Worm (Caenorhabditis elegans) whole organism, L4 larva: ENCODE data around the gene pho-9.

Source experiments
- D1046.2 ChIP-seq: fragments of 200-800 bp; sonication (Bioruptor generic); IDR thresholded peaks from 2 replicates; pipeline ENCODE4 v1.3.6; 2022; ENCODE audit warnings: missing genetic modification characterization, missing compliant biosample characterization
- F37D6.2 ChIP-seq: sonication (generic microtip); optimal IDR thresholded peaks from 2 replicates; lab custom pipeline; 2016; ENCODE audit warnings: mild to moderate bottlenecking, missing genetic modification characterization, missing compliant biosample characterization
- F49E8.2 ChIP-seq: sonication (generic microtip); optimal IDR thresholded peaks from 2 replicates; lab custom pipeline; 2016; ENCODE audit warnings: missing compliant biosample characterization, mild to moderate bottlenecking, missing genetic modification characterization, borderline replicate concordance
- T20F7.1 ChIP-seq: fragments of 200-800 bp; sonication (Bioruptor generic); optimal IDR thresholded peaks from 2 replicates; lab custom pipeline; 2018; ENCODE audit warnings: mild to moderate bottlenecking, missing genetic modification characterization, missing compliant biosample characterization
- Y105C5A.15 ChIP-seq: fragments of 200-800 bp; sonication (Bioruptor generic); IDR thresholded peaks from 2 replicates; pipeline ENCODE4 v1.3.6; 2022; ENCODE audit warnings: missing genetic modification characterization, missing compliant biosample characterization
- ZK337.2 ChIP-seq: fragments of 200-800 bp; sonication (Bioruptor generic); IDR thresholded peaks from 2 replicates; pipeline ENCODE4 v1.3.6; 2022; ENCODE audit warnings: missing genetic modification reagents, missing genetic modification characterization, missing compliant biosample characterization
- ama-1 ChIP-seq: fragments of 150-350 bp; optimal IDR thresholded peaks from 2 replicates; lab custom pipeline; 2014; ENCODE audit warnings: inconsistent platforms, mixed read lengths
- arid-1 ChIP-seq: fragments of 200-800 bp; sonication (Bioruptor generic); conservative IDR thresholded peaks from 2 replicates; pipeline ENCODE4 v1.3.6; 2022; ENCODE audit warnings: missing genetic modification reagents, missing genetic modification characterization, missing compliant biosample characterization
- ceh-28 ChIP-seq: fragments of 150-350 bp; optimal IDR thresholded peaks from 2 replicates; lab custom pipeline; 2014; ENCODE audit warnings: missing biosample characterization, missing genetic modification reagents, missing genetic modification characterization
- ceh-32 ChIP-seq: sonication (generic microtip); optimal IDR thresholded peaks from 2 replicates; lab custom pipeline; 2016; ENCODE audit warnings: mild to moderate bottlenecking, missing genetic modification characterization, missing compliant biosample characterization; ENCODE audit not compliant: poor library complexity
- cey-2 ChIP-seq: sonication (generic microtip); optimal IDR thresholded peaks from 3 replicates; lab custom pipeline; 2017; ENCODE audit warnings: missing genetic modification characterization, mild to moderate bottlenecking, missing compliant biosample characterization, antibody characterized with exemption, borderline replicate concordance; ENCODE audit not compliant: insufficient read depth
- dmd-6 ChIP-seq: fragments of 200-800 bp; sonication (Bioruptor generic); IDR thresholded peaks from 2 replicates; pipeline ENCODE4 v1.3.6; 2022; ENCODE audit warnings: missing genetic modification reagents, missing genetic modification characterization, missing compliant biosample characterization
- dmd-8 ChIP-seq: fragments of 200-800 bp; sonication (Bioruptor generic); IDR thresholded peaks from 2 replicates; pipeline ENCODE4 v1.3.6; 2022; ENCODE audit warnings: missing genetic modification characterization, missing compliant biosample characterization
- dpl-1 ChIP-seq: fragments of 150-350 bp; optimal IDR thresholded peaks from 2 replicates; lab custom pipeline; 2014; ENCODE audit warnings: missing biosample characterization, missing genetic modification reagents, missing genetic modification characterization
- dve-1 ChIP-seq: sonication (generic microtip); optimal IDR thresholded peaks from 2 replicates; lab custom pipeline; 2017; ENCODE audit warnings: antibody characterized with exemption, mild to moderate bottlenecking, missing genetic modification characterization, missing compliant biosample characterization; ENCODE audit not compliant: insufficient read depth
- fkh-10 ChIP-seq: fragments of 150-350 bp; optimal IDR thresholded peaks from 2 replicates; lab custom pipeline; 2014; ENCODE audit warnings: missing biosample characterization, missing genetic modification reagents, missing genetic modification characterization
- gei-8 ChIP-seq: fragments of 200-800 bp; sonication (Bioruptor generic); optimal IDR thresholded peaks from 2 replicates; lab custom pipeline; 2018; ENCODE audit warnings: mild to moderate bottlenecking, missing genetic modification characterization, missing compliant biosample characterization
- hif-1 ChIP-seq, 2 experiments: sonication (generic microtip); optimal IDR thresholded peaks; 2 replicates each; lab custom pipeline; 2016 to 2017; ENCODE audit warnings: missing compliant biosample characterization in 2 of 2, missing genetic modification characterization in 2 of 2, missing genetic modification reagents in 2 of 2, missing genotype in 2 of 2, mild to moderate bottlenecking in 1 of 2
- hlh-11 ChIP-seq: fragments of 200-800 bp; sonication (Bioruptor generic); optimal IDR thresholded peaks from 2 replicates; lab custom pipeline; 2018; ENCODE audit warnings: mild to moderate bottlenecking, missing genetic modification characterization, missing compliant biosample characterization
- hlh-30 ChIP-seq: sonication (generic microtip); optimal IDR thresholded peaks from 2 replicates; lab custom pipeline; 2017; ENCODE audit warnings: antibody characterized with exemption, mild to moderate bottlenecking, missing genetic modification characterization, missing compliant biosample characterization; ENCODE audit not compliant: insufficient read depth
- lin-15B ChIP-seq: fragments of 150-350 bp; sonication (generic microtip); optimal IDR thresholded peaks from 3 replicates; lab custom pipeline; 2014; ENCODE audit warnings: missing biosample characterization, missing genetic modification characterization
- lin-29 ChIP-seq: fragments of 200-800 bp; sonication (Bioruptor generic); IDR thresholded peaks from 2 replicates; pipeline ENCODE4 v1.3.6; 2022; ENCODE audit warnings: missing genetic modification reagents, missing genetic modification characterization, missing compliant biosample characterization
- lin-39 ChIP-seq: fragments of 150-350 bp; optimal IDR thresholded peaks from 2 replicates; lab custom pipeline; 2014; ENCODE audit warnings: missing biosample characterization, missing genetic modification reagents, missing genetic modification characterization
- lsy-2 ChIP-seq, 2 experiments: fragments of 150-350 bp in 1 of 2; sonication (generic microtip) in 1 of 2; optimal IDR thresholded peaks; 2 replicates each; lab custom pipeline; 2014 to 2017; ENCODE audit warnings: missing biosample characterization in 2 of 2, missing genetic modification characterization in 2 of 2
- madf-5 ChIP-seq, 2 experiments: fragments of 200-800 bp; sonication (Bioruptor generic); IDR thresholded peaks; 2 replicates each; pipeline ENCODE4 v1.3.6; 2022; ENCODE audit warnings: missing compliant biosample characterization in 2 of 2, missing genetic modification characterization in 2 of 2
- madf-9 ChIP-seq: fragments of 200-800 bp; sonication (Bioruptor generic); conservative IDR thresholded peaks from 2 replicates; pipeline ENCODE4 v1.3.6; 2022; ENCODE audit warnings: missing genetic modification reagents, missing genetic modification characterization, missing compliant biosample characterization
- mep-1 ChIP-seq: fragments of 150-350 bp; sonication (generic microtip); optimal IDR thresholded peaks from 3 replicates; lab custom pipeline; 2014; ENCODE audit warnings: missing biosample characterization, missing genetic modification characterization
- mes-2 ChIP-seq: sonication (generic microtip); optimal IDR thresholded peaks from 2 replicates; lab custom pipeline; 2016; ENCODE audit warnings: missing genotype, mild to moderate bottlenecking, missing genetic modification characterization, missing compliant biosample characterization; ENCODE audit not compliant: poor library complexity, severe bottlenecking
- nhr-10 ChIP-seq: fragments of 150-350 bp; optimal IDR thresholded peaks from 2 replicates; lab custom pipeline; 2014; ENCODE audit warnings: missing biosample characterization, missing genetic modification characterization
- nhr-102 ChIP-seq: sonication (generic microtip); optimal IDR thresholded peaks from 2 replicates; lab custom pipeline; 2016; ENCODE audit warnings: mild to moderate bottlenecking, missing genetic modification characterization, moderate library complexity, missing compliant biosample characterization
- nhr-111 ChIP-seq: fragments of 200-800 bp; sonication (Bioruptor generic); optimal IDR thresholded peaks from 2 replicates; lab custom pipeline; 2018; ENCODE audit warnings: mild to moderate bottlenecking, missing genetic modification characterization, missing compliant biosample characterization
- nhr-237 ChIP-seq: sonication (generic microtip); optimal IDR thresholded peaks from 2 replicates; lab custom pipeline; 2017; ENCODE audit warnings: missing biosample characterization, missing genetic modification characterization
- nhr-25 ChIP-seq: sonication (generic microtip); optimal IDR thresholded peaks from 2 replicates; lab custom pipeline; 2017; ENCODE audit warnings: missing genetic modification characterization, mild to moderate bottlenecking, missing compliant biosample characterization, antibody characterized with exemption, moderate library complexity, borderline replicate concordance; ENCODE audit not compliant: insufficient read depth
- nhr-28 ChIP-seq: fragments of 150-350 bp; optimal IDR thresholded peaks from 2 replicates; lab custom pipeline; 2014; ENCODE audit warnings: missing biosample characterization, missing genetic modification characterization
- nhr-41 ChIP-seq: fragments of 200-800 bp; sonication (Bioruptor generic); IDR thresholded peaks from 2 replicates; pipeline ENCODE4 v1.3.6; 2022; ENCODE audit warnings: missing genetic modification reagents, missing genetic modification characterization, missing compliant biosample characterization
- nhr-6 ChIP-seq: fragments of 150-350 bp; optimal IDR thresholded peaks from 2 replicates; lab custom pipeline; 2014; ENCODE audit warnings: missing biosample characterization, missing genetic modification characterization
- pha-4 ChIP-seq, 2 experiments: fragments of 150-350 bp in 1 of 2; fragments of 200-800 bp in 1 of 2; sonication (Bioruptor generic) in 1 of 2; IDR thresholded peaks in 1 of 2; optimal IDR thresholded peaks in 1 of 2; 2 replicates each; pipeline versions ENCODE4 v1.3.6 to Lab custom; 2014 to 2022; ENCODE audit warnings: missing genetic modification characterization in 2 of 2, missing genetic modification reagents in 2 of 2, missing biosample characterization in 1 of 2, missing compliant biosample characterization in 1 of 2
- pqm-1 ChIP-seq: sonication (generic microtip); optimal IDR thresholded peaks from 2 replicates; lab custom pipeline; 2017; ENCODE audit warnings: missing biosample characterization, missing genetic modification characterization
- saeg-2 ChIP-seq: fragments of 200-800 bp; sonication (Bioruptor generic); IDR thresholded peaks from 2 replicates; pipeline ENCODE4 v1.3.6; 2022; ENCODE audit warnings: missing genetic modification reagents, missing genetic modification characterization, missing compliant biosample characterization
- sdz-12 ChIP-seq: fragments of 200-800 bp; sonication (Bioruptor generic); optimal IDR thresholded peaks from 2 replicates; lab custom pipeline; 2018; ENCODE audit warnings: mild to moderate bottlenecking, missing genetic modification characterization, missing compliant biosample characterization
- set-16 ChIP-seq: fragments of 200-800 bp; sonication (Bioruptor generic); IDR thresholded peaks from 2 replicates; pipeline ENCODE4 v1.3.6; 2022; ENCODE audit warnings: missing genetic modification reagents, missing genetic modification characterization, missing compliant biosample characterization
- snpc-1.2 ChIP-seq: fragments of 200-800 bp; sonication (Bioruptor generic); IDR thresholded peaks from 2 replicates; pipeline ENCODE4 v1.3.6; 2022; ENCODE audit warnings: missing genetic modification reagents, missing genetic modification characterization, missing compliant biosample characterization
- spr-1 ChIP-seq: sonication (generic microtip); optimal IDR thresholded peaks from 2 replicates; lab custom pipeline; 2016; ENCODE audit warnings: mild to moderate bottlenecking, missing genetic modification characterization, missing compliant biosample characterization
- tra-1 ChIP-seq: fragments of 200-800 bp; sonication (Bioruptor generic); IDR thresholded peaks from 2 replicates; pipeline ENCODE4 v1.3.6; 2022; ENCODE audit warnings: missing genetic modification reagents, missing genetic modification characterization, missing compliant biosample characterization
- unc-130 ChIP-seq: sonication (generic microtip); optimal IDR thresholded peaks from 2 replicates; lab custom pipeline; 2016; ENCODE audit warnings: missing genetic modification reagents, missing genetic modification characterization, missing compliant biosample characterization
- unc-62 ChIP-seq, 3 experiments: fragments of 150-350 bp in 1 of 3; sonication (generic microtip); optimal IDR thresholded peaks in 2 of 3; peaks in 1 of 3; 1 replicate in 1 of 3; 2 replicates in 2 of 3; lab custom pipeline; 2014 to 2017; ENCODE audit warnings: missing biosample characterization in 3 of 3, missing genetic modification characterization in 3 of 3, missing genetic modification reagents in 3 of 3, missing genotype in 1 of 3
- zag-1 ChIP-seq: fragments of 150-350 bp; optimal IDR thresholded peaks from 2 replicates; lab custom pipeline; 2014; ENCODE audit warnings: missing biosample characterization, missing genetic modification characterization
- zfp-3 ChIP-seq: fragments of 200-800 bp; sonication (Bioruptor generic); conservative IDR thresholded peaks from 2 replicates; pipeline ENCODE4 v1.3.6; 2022; ENCODE audit warnings: missing genetic modification reagents, missing genetic modification characterization, missing compliant biosample characterization
- zip-11 ChIP-seq: fragments of 200-800 bp; sonication (Bioruptor generic); IDR thresholded peaks from 2 replicates; pipeline ENCODE4 v1.3.6; 2022; ENCODE audit warnings: missing genetic modification characterization, missing compliant biosample characterization
- ztf-11 ChIP-seq: fragments of 150-350 bp; optimal IDR thresholded peaks from 2 replicates; lab custom pipeline; 2014; ENCODE audit warnings: missing biosample characterization, missing genetic modification characterization
- ztf-7 ChIP-seq: fragments of 150-350 bp; optimal IDR thresholded peaks from 2 replicates; lab custom pipeline; 2014; ENCODE audit warnings: missing biosample characterization, missing genetic modification characterization

Gene pho-9

DNA sequence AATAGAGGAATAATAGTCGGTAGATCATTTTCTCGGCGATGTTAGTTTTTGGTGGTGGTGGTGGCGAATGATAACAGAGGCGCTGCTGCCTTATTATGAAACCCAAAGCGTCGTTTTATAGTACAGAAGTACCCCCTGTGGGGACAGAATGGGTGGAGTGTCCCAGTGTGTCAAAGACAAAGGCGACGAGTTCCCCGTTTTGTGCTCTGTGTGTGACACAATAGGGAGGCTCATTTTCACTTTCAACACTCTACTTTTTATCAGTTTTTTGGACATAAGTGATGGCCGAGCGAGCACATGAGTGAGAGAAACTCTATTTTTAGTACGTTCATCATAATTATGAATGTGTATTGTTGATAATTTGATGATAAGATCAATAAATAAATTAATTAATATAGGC, at the start of gene pho-9 (continued):
- TF ChIP-seq gei-8 (GFP tag; lab: Kevin White, UChicago) = no peak
- TF ChIP-seq nhr-111 = no peak
- TF ChIP-seq sdz-12 = no peak
- no peak for TF ChIP-seq zfp-3
- no peak for TF ChIP-seq T20F7.1 (GFP tag; lab: Kevin White, UChicago)
- no peak for TF ChIP-seq spr-1 (tag; lab: Kevin White, UChicago)
- TF ChIP-seq nhr-41 (GFP tag; lab: Robert Waterston, UW) = peak; percentile 50; the same call in 1 of the 2 replicates
- no peak for TF ChIP-seq nhr-237
- TF ChIP-seq zip-11 (GFP tag; lab: Robert Waterston, UW) = no peak
- no peak for TF ChIP-seq ceh-28 (tag; lab: Kevin White, UChicago)
- no peak for TF ChIP-seq dmd-8 (GFP tag; lab: Robert Waterston, UW)
- no peak for TF ChIP-seq madf-5 (GFP tag; IDR thresholded peaks at IDR 0.05; lab: Robert Waterston, UW)
- no peak for TF ChIP-seq cey-2 (tag; lab: Kevin White, UChicago)
- TF ChIP-seq F37D6.2 = no peak
- TF ChIP-seq ZK337.2 = no peak
- no peak for TF ChIP-seq fkh-10 (GFP tag; lab: Kevin White, UChicago)
- TF ChIP-seq saeg-2 (GFP tag; lab: Robert Waterston, UW) = 0 out of 2 replicates have a peak, but pooled peaks have one; percentile 38
- no peak for TF ChIP-seq lin-39 (tag; lab: Kevin White, UChicago)
- peak; percentile 61 for TF ChIP-seq pha-4 (GFP tag; IDR thresholded peaks at IDR 0.05; lab: Robert Waterston, UW)
- no peak for TF ChIP-seq pha-4 (tag; optimal IDR thresholded peaks at IDR 0.05; lab: Kevin White, UChicago)
- TF ChIP-seq hlh-30 = peak; percentile 42
- TF ChIP-seq tra-1 (GFP tag; lab: Robert Waterston, UW) = peak; percentile 77
- TF ChIP-seq D1046.2 = no peak
- no peak for TF ChIP-seq ama-1 (lab: Kevin White, UChicago)
- no peak for TF ChIP-seq ztf-7 (tag; lab: Kevin White, UChicago)
- TF ChIP-seq arid-1 = no peak
- no peak for TF ChIP-seq set-16 (GFP tag; lab: Robert Waterston, UW)
- no peak for TF ChIP-seq nhr-25 (tag; lab: Kevin White, UChicago)
- TF ChIP-seq ztf-11 = no peak
- TF ChIP-seq pqm-1 (tag; lab: Kevin White, UChicago) = peak; percentile 87
- no peak for TF ChIP-seq zag-1
- TF ChIP-seq hlh-11 (tag; lab: Kevin White, UChicago) = peak; percentile 92
- TF ChIP-seq madf-9 (GFP tag; lab: Robert Waterston, UW) = no peak
- TF ChIP-seq unc-130 (GFP tag; lab: Kevin White, UChicago) = no peak
- no peak for TF ChIP-seq lin-29
- TF ChIP-seq nhr-102 (tag; lab: Kevin White, UChicago) = peak; percentile 80
- TF ChIP-seq mep-1 (tag; lab: Kevin White, UChicago) = peak; percentile 17
- no peak for TF ChIP-seq ceh-32 (tag; lab: Kevin White, UChicago)
- TF ChIP-seq dmd-6 (GFP tag; lab: Robert Waterston, UW) = peak; percentile 86
- TF ChIP-seq snpc-1.2 (GFP tag; lab: Robert Waterston, UW) = no peak
- TF ChIP-seq Y105C5A.15 (GFP tag; lab: Robert Waterston, UW) = no peak
- peak in 1 of 2 experiments; percentile 1 for TF ChIP-seq hif-1 (tag; optimal IDR thresholded peaks at IDR 0.05; lab: Kevin White, UChicago)

DNA sequence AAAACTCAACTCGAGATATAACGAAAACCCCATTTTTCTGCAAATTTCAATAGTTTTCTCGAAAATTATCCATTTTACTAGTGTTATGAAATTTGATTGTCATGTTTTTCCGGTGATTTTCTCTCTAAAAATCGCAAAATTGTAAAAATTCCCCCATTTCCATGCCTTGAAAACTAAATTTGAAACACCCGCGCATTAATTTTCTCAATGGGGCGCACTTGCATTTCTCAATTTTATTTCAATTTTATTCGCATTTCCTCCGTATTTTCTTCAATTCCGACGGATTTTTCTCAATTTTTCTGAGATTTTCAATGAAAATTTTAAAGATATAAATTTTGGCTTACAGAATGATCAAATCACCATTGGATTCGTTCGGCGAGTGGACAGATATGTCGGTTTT, 44.5 kb upstream of the pho-9 start, which contains the start of gene Y71H2AM.3:
Gene Y71H2AM.3, plus strand, starts transcription at position 347 of the 400 bp plus-strand sequence.
- TF ChIP-seq unc-62 (GFP tag; optimal IDR thresholded peaks at IDR 0.05 in 1 of 2; lab: Kevin White, UChicago) (peak in 1 of 2 experiments; percentile 45), unc-62 (tag; optimal IDR thresholded peaks at IDR 0.05; lab: Kevin White, UChicago) (no peak), lin-15B (tag; lab: Kevin White, UChicago) (no peak), nhr-6 (peak; percentile 8), mes-2 (tag; lab: Kevin White, UChicago) (peak; percentile 40), dpl-1 (GFP tag; lab: Kevin White, UChicago) (peak; percentile 89), F49E8.2 (tag; lab: Kevin White, UChicago) (no peak), nhr-10 (tag; lab: Kevin White, UChicago) (no peak), dve-1 (tag; lab: Kevin White, UChicago) (peak; percentile 42), nhr-28 (tag; lab: Kevin White, UChicago) (no peak), lsy-2 (tag; optimal IDR thresholded peaks at IDR 0.05; lab: Kevin White, UChicago) (peak in 1 of 2 experiments; percentile 71), zfp-3 (no peak)
